Worm (Caenorhabditis elegans) whole organism, midembryonic: ENCODE data around the gene rgef-1.

ENCODE experiments used
- cog-1 ChIP-seq: sonication (generic microtip); optimal IDR thresholded peaks from 2 replicates; lab custom pipeline; 2016; ENCODE audit warnings: missing genetic modification characterization, missing compliant biosample characterization
- med-1 ChIP-seq: sonication (generic microtip); optimal IDR thresholded peaks from 2 replicates; lab custom pipeline; 2017; ENCODE audit warnings: missing genetic modification characterization, mild to moderate bottlenecking, missing compliant biosample characterization, antibody characterized with exemption, missing genetic modification reagents; ENCODE audit not compliant: insufficient read depth
- tab-1 ChIP-seq: fragments of 200-800 bp; sonication (Bioruptor generic); IDR thresholded peaks from 2 replicates; pipeline ENCODE4 v1.3.6; 2022; ENCODE audit warnings: missing genetic modification characterization, missing compliant biosample characterization
- ztf-29 ChIP-seq: fragments of 200-800 bp; sonication (Bioruptor generic); IDR thresholded peaks from 2 replicates; pipeline ENCODE4 v1.3.6; 2022; ENCODE audit warnings: missing genetic modification reagents, missing genetic modification characterization, missing compliant biosample characterization

DNA sequence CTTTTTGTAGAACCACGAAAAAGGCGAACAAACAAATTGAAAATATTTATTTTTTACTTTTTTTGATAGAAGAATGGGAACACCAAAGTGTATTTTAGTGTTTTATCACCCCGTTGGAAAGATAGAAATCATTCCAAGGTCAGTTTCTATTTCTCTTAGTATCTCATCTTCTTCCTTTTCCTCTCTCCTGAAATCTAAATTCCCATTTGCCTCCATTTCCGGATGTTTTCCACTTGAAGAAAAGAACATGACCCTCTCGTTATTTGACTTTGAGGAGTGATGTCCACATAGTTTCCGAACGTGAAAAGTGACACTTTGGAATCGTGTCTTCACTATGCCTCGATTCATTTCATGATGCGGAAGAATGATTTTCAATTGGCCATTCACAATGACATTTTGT is 26.1 kb upstream of the rgef-1 start:
- TF ChIP-seq med-1 (GFP tag; lab: Kevin White, UChicago) (no peak), ztf-29 (GFP tag; lab: Robert Waterston, UW) (no peak), cog-1 (tag; lab: Kevin White, UChicago) (no peak), tab-1 (GFP tag; lab: Robert Waterston, UW) (no peak)
